Fruit fly (Drosophila melanogaster) whole organism, embryonic: Measurements from ENCODE around the gene Rbp6.

Experiments used
- Adf1 ChIP-seq: fragments of 200-800 bp; sonication (Bioruptor generic); IDR thresholded peaks from 2 replicates; pipeline ENCODE4 v1.3.6; 2022; ENCODE audit warnings: missing biosample characterization, missing genetic modification characterization
- Antp ChIP-seq: fragments of 200-800 bp; sonication (Bioruptor generic); optimal IDR thresholded peaks from 3 replicates; lab custom pipeline; 2016; ENCODE audit warnings: missing biosample characterization, missing genetic modification characterization
- Asciz ChIP-seq: fragments of 200-800 bp; sonication (Bioruptor generic); optimal IDR thresholded peaks from 2 replicates; lab custom pipeline; 2017; ENCODE audit warnings: missing biosample characterization, mild to moderate bottlenecking, missing genetic modification characterization, missing genetic modification reagents
- Atf-2 ChIP-seq: fragments of 200-800 bp; sonication (Bioruptor generic); optimal IDR thresholded peaks from 2 replicates; lab custom pipeline; 2016; ENCODE audit warnings: missing biosample characterization, missing genetic modification characterization
- CG11085 ChIP-seq: fragments of 200-800 bp; sonication (Bioruptor generic); IDR thresholded peaks from 2 replicates; pipeline ENCODE4 v1.3.6; 2022; ENCODE audit warnings: missing biosample characterization, missing genetic modification characterization
- CG12236 ChIP-seq: fragments of 200-800 bp; sonication (Bioruptor generic); optimal IDR thresholded peaks from 2 replicates; lab custom pipeline; 2016; ENCODE audit warnings: missing biosample characterization, missing genetic modification characterization
- CG13296 ChIP-seq: fragments of 200-800 bp; sonication (Bioruptor generic); optimal IDR thresholded peaks from 3 replicates; lab custom pipeline; 2018; ENCODE audit warnings: missing biosample characterization, mild to moderate bottlenecking, missing genetic modification characterization
- CG13775 ChIP-seq: fragments of 200-800 bp; sonication (Bioruptor generic); optimal IDR thresholded peaks from 3 replicates; lab custom pipeline; 2017; ENCODE audit warnings: missing biosample characterization, mild to moderate bottlenecking, missing genetic modification characterization
- CG13894 ChIP-seq: fragments of 200-800 bp; sonication (Bioruptor generic); optimal IDR thresholded peaks from 3 replicates; lab custom pipeline; 2018; ENCODE audit warnings: missing biosample characterization, mild to moderate bottlenecking, missing genetic modification characterization, moderate library complexity
- CG14014 ChIP-seq: fragments of 200-800 bp; sonication (Bioruptor generic); IDR thresholded peaks from 2 replicates; pipeline ENCODE4 v1.3.6; 2022; ENCODE audit warnings: missing biosample characterization, missing genetic modification characterization
- CG15073 ChIP-seq: fragments of 200-800 bp; sonication (Bioruptor generic); optimal IDR thresholded peaks from 2 replicates; lab custom pipeline; 2016; ENCODE audit warnings: missing biosample characterization, missing genetic modification characterization
- CG15601 ChIP-seq: fragments of 200-800 bp; sonication (Bioruptor generic); optimal IDR thresholded peaks from 3 replicates; lab custom pipeline; 2019; ENCODE audit warnings: missing biosample characterization, mild to moderate bottlenecking, missing genetic modification characterization, moderate library complexity
- CG17802 ChIP-seq: fragments of 200-800 bp; sonication (Bioruptor generic); optimal IDR thresholded peaks from 2 replicates; lab custom pipeline; 2018; ENCODE audit warnings: missing biosample characterization, mild to moderate bottlenecking, missing genetic modification characterization, moderate library complexity
- CG18476 ChIP-seq: fragments of 200-800 bp; sonication (Bioruptor generic); optimal IDR thresholded peaks from 2 replicates; lab custom pipeline; 2016; ENCODE audit warnings: missing biosample characterization, mild to moderate bottlenecking, missing genetic modification characterization
- CG3065 ChIP-seq: fragments of 200-800 bp; sonication (Bioruptor generic); optimal IDR thresholded peaks from 2 replicates; lab custom pipeline; 2016; ENCODE audit warnings: missing biosample characterization, missing genetic modification characterization
- CG34422 ChIP-seq: fragments of 200-800 bp; sonication (Bioruptor generic); IDR thresholded peaks from 3 replicates; pipeline ENCODE4 v1.3.6; 2022; ENCODE audit warnings: missing biosample characterization, missing genetic modification characterization
- CG4707 ChIP-seq: fragments of 200-800 bp; sonication (Bioruptor generic); optimal IDR thresholded peaks from 2 replicates; lab custom pipeline; 2018; ENCODE audit warnings: missing biosample characterization, mild to moderate bottlenecking, missing genetic modification characterization, moderate library complexity
- CG8765 ChIP-seq: fragments of 200-800 bp; sonication (Bioruptor generic); IDR thresholded peaks from 2 replicates; pipeline ENCODE4 v1.3.6; 2022; ENCODE audit warnings: missing biosample characterization, missing genetic modification characterization
- CG9215 ChIP-seq: fragments of 200-800 bp; sonication (Bioruptor generic); IDR thresholded peaks from 2 replicates; pipeline ENCODE4 v1.3.6; 2022; ENCODE audit warnings: missing biosample characterization, missing genetic modification characterization
- CG9609 ChIP-seq: fragments of 200-800 bp; sonication (Bioruptor generic); optimal IDR thresholded peaks from 3 replicates; lab custom pipeline; 2016; ENCODE audit warnings: missing biosample characterization, missing genetic modification characterization
- Dip3 ChIP-seq: fragments of 200-800 bp; sonication (Bioruptor generic); optimal IDR thresholded peaks from 3 replicates; lab custom pipeline; 2016; ENCODE audit warnings: missing biosample characterization, missing genetic modification characterization
- Dp ChIP-seq: fragments of 200-800 bp; sonication (Bioruptor generic); optimal IDR thresholded peaks from 2 replicates; lab custom pipeline; 2018; ENCODE audit warnings: missing biosample characterization, mild to moderate bottlenecking, missing genetic modification characterization, moderate library complexity
- E2f1 ChIP-seq: fragments of 200-800 bp; sonication (Bioruptor generic); IDR thresholded peaks from 2 replicates; pipeline ENCODE4 v1.3.6; 2022; ENCODE audit warnings: missing biosample characterization, missing genetic modification characterization
- Ets65A ChIP-seq: fragments of 200-800 bp; sonication (Bioruptor generic); peaks from one replicate; lab custom pipeline; 2016; ENCODE audit warnings: missing biosample characterization, missing genetic modification characterization
- Gsc ChIP-seq: fragments of 200-800 bp; sonication (Bioruptor generic); IDR thresholded peaks from 2 replicates; pipeline ENCODE4 v1.3.6; 2022; ENCODE audit warnings: missing biosample characterization, missing genetic modification characterization
- MBD-R2 ChIP-seq: fragments of 200-800 bp; sonication (Bioruptor generic); IDR thresholded peaks from 2 replicates; pipeline ENCODE4 v1.3.6; 2022; ENCODE audit warnings: missing biosample characterization, missing genetic modification characterization
- Nf-YB ChIP-seq: fragments of 200-800 bp; sonication (Bioruptor generic); optimal IDR thresholded peaks from 3 replicates; lab custom pipeline; 2019; ENCODE audit warnings: missing biosample characterization, mild to moderate bottlenecking, missing genetic modification characterization, moderate library complexity
- Taf1 ChIP-seq: fragments of 200-800 bp; sonication (Bioruptor generic); IDR thresholded peaks from 2 replicates; pipeline ENCODE4 v1.3.6; 2022; ENCODE audit warnings: missing biosample characterization, missing genetic modification characterization
- Usf ChIP-seq: fragments of 200-800 bp; sonication (Bioruptor generic); optimal IDR thresholded peaks from 2 replicates; lab custom pipeline; 2017; ENCODE audit warnings: missing genotype, missing biosample characterization, missing genetic modification characterization
- Xrp1 ChIP-seq: fragments of 200-800 bp; sonication (Bioruptor generic); IDR thresholded peaks from 2 replicates; pipeline ENCODE4 v1.3.6; 2022; ENCODE audit warnings: missing biosample characterization, missing genetic modification characterization
- aop ChIP-seq: fragments of 200-800 bp; sonication (Bioruptor generic); IDR thresholded peaks from 2 replicates; pipeline ENCODE4 v1.3.6; 2022; ENCODE audit warnings: missing biosample characterization, missing genetic modification characterization
- crc ChIP-seq: fragments of 200-800 bp; sonication (Bioruptor generic); optimal IDR thresholded peaks from 2 replicates; lab custom pipeline; 2016; ENCODE audit warnings: missing biosample characterization, missing genetic modification characterization
- cwo ChIP-seq: fragments of 200-800 bp; sonication (Bioruptor generic); optimal IDR thresholded peaks from 3 replicates; lab custom pipeline; 2017; ENCODE audit warnings: missing biosample characterization, missing genetic modification characterization, mild to moderate bottlenecking, moderate library complexity, missing genetic modification reagents
- grau ChIP-seq: fragments of 200-800 bp; optimal IDR thresholded peaks from 3 replicates; lab custom pipeline; 2019; ENCODE audit warnings: missing biosample characterization, mild to moderate bottlenecking, missing genetic modification characterization, moderate library complexity
- grn ChIP-seq: fragments of 200-800 bp; sonication (Bioruptor generic); optimal IDR thresholded peaks from 3 replicates; lab custom pipeline; 2017; ENCODE audit warnings: missing biosample characterization, missing genetic modification characterization
- inv ChIP-seq: fragments of 200-800 bp; sonication (Bioruptor generic); IDR thresholded peaks from 2 replicates; pipeline ENCODE4 v1.3.6; 2022; ENCODE audit warnings: missing biosample characterization, missing genetic modification characterization; ENCODE audit not compliant: partially characterized antibody
- jigr1 ChIP-seq: fragments of 200-800 bp; sonication (Bioruptor generic); IDR thresholded peaks from 3 replicates; pipeline ENCODE4 v1.3.6; 2022; ENCODE audit warnings: missing biosample characterization, missing genetic modification characterization
- jing ChIP-seq: fragments of 200-800 bp; sonication (Bioruptor generic); optimal IDR thresholded peaks from 2 replicates; lab custom pipeline; 2018; ENCODE audit warnings: missing biosample characterization, mild to moderate bottlenecking, missing genetic modification characterization
- kni ChIP-seq: fragments of 200-800 bp; sonication (Bioruptor generic); optimal IDR thresholded peaks from 3 replicates; lab custom pipeline; 2017; ENCODE audit warnings: mild to moderate bottlenecking, missing biosample characterization, missing genetic modification reagents, missing genetic modification characterization
- peb ChIP-seq: fragments of 200-800 bp; sonication (Bioruptor generic); IDR thresholded peaks from 2 replicates; pipeline ENCODE4 v1.3.6; 2022; ENCODE audit warnings: missing biosample characterization, missing genetic modification characterization
- run ChIP-seq: fragments of 200-800 bp; sonication (Bioruptor generic); optimal IDR thresholded peaks from 3 replicates; lab custom pipeline; 2018; ENCODE audit warnings: missing biosample characterization, mild to moderate bottlenecking, missing genetic modification characterization
- scrt ChIP-seq: fragments of 200-800 bp; sonication (Bioruptor generic); optimal IDR thresholded peaks from 2 replicates; lab custom pipeline; 2018; ENCODE audit warnings: missing biosample characterization, mild to moderate bottlenecking, missing genetic modification characterization, moderate library complexity
- sens-2 ChIP-seq: fragments of 200-800 bp; sonication (Bioruptor generic); IDR thresholded peaks from 2 replicates; pipeline ENCODE4 v1.3.6; 2022; ENCODE audit warnings: missing biosample characterization, missing genetic modification characterization
- slou ChIP-seq: fragments of 200-800 bp; sonication (Bioruptor generic); optimal IDR thresholded peaks from 3 replicates; lab custom pipeline; 2016; ENCODE audit warnings: missing biosample characterization, missing genetic modification characterization
- stwl ChIP-seq: fragments of 200-800 bp; sonication (Bioruptor generic); optimal IDR thresholded peaks from 3 replicates; lab custom pipeline; 2018; ENCODE audit warnings: missing biosample characterization, mild to moderate bottlenecking, missing genetic modification characterization, moderate library complexity
- tap ChIP-seq: fragments of 200-800 bp; optimal IDR thresholded peaks from 3 replicates; lab custom pipeline; 2019; ENCODE audit warnings: missing biosample characterization, mild to moderate bottlenecking, missing genetic modification characterization, moderate library complexity
- trh ChIP-seq: fragments of 200-800 bp; sonication (Bioruptor generic); optimal IDR thresholded peaks from 2 replicates; lab custom pipeline; 2016; ENCODE audit warnings: missing biosample characterization, missing genetic modification characterization
- vfl ChIP-seq: fragments of 200-800 bp; sonication (Bioruptor generic); optimal IDR thresholded peaks from 2 replicates; lab custom pipeline; 2016; ENCODE audit warnings: missing biosample characterization, missing genetic modification characterization
- wor ChIP-seq: fragments of 200-800 bp; sonication (Bioruptor generic); IDR thresholded peaks from 2 replicates; pipeline ENCODE4 v1.3.6; 2022; ENCODE audit warnings: missing biosample characterization, missing genetic modification characterization
- z ChIP-seq: fragments of 200-800 bp; sonication (Bioruptor generic); IDR thresholded peaks from 3 replicates; pipeline ENCODE4 v1.3.6; 2022; ENCODE audit warnings: missing biosample characterization, missing genetic modification characterization

Rbp6 gene

dm6 chr3L:17012017-17012719 is 225.8 kb downstream of the Rbp6 start, which contains the start of gene CG3764 (continued):
- TF ChIP-seq Dip3 (GFP tag; lab: Kevin White, UChicago) (peak; percentile 62), Nf-YB (peak; percentile 65), CG12236 (peak; percentile 68), stwl (peak; percentile 88), CG3065 (GFP tag; lab: Kevin White, UChicago) (peak; percentile 38), cwo (GFP tag; lab: Kevin White, UChicago) (peak; percentile 30), vfl (peak; percentile 40), jing (GFP tag; lab: Kevin White, UChicago) (peak; percentile 52), Dp (GFP tag; lab: Kevin White, UChicago) (peak; percentile 77), z (GFP tag; lab: Robert Waterston, UW) (peak; percentile 45; the same call in 1 of the 3 replicates), Gsc (GFP tag; lab: Robert Waterston, UW) (no peak), slou (GFP tag; lab: Kevin White, UChicago) (no peak), tap (peak; percentile 76), CG11085 (peak; percentile 37; the same call in 1 of the 2 replicates), CG13775 (peak; percentile 50), wor (no peak), CG17802 (tag; lab: Kevin White, UChicago) (peak; percentile 72), Xrp1 (GFP tag; lab: Robert Waterston, UW) (peak; percentile 65), scrt (peak; percentile 73), CG34422 (peak; percentile 83), sens-2 (GFP tag; lab: Robert Waterston, UW) (peak; percentile 46; the same call in 1 of the 2 replicates), grau (tag; lab: Kevin White, UChicago) (peak; percentile 63), CG8765 (no peak), CG9609 (GFP tag; lab: Kevin White, UChicago) (peak; percentile 63), Asciz (peak; percentile 91), inv (GFP tag; lab: Robert Waterston, UW) (no peak), Atf-2 (peak; percentile 52), trh (GFP tag; lab: Kevin White, UChicago) (peak; percentile 9), jigr1 (GFP tag; lab: Robert Waterston, UW) (no peak), run (tag; lab: Kevin White, UChicago) (peak; percentile 66), Adf1 (GFP tag; lab: Robert Waterston, UW) (peak; percentile 48), Antp (peak; percentile 63), Taf1 (GFP tag; lab: Robert Waterston, UW) (no peak), CG13894 (peak; percentile 76), CG13296 (GFP tag; lab: Kevin White, UChicago) (peak; percentile 89), grn (GFP tag; lab: Kevin White, UChicago) (peak; percentile 67), CG9215 (GFP tag; lab: Robert Waterston, UW) (no peak), E2f1 (GFP tag; lab: Robert Waterston, UW) (0 out of 2 replicates have a peak, but pooled peaks have one; percentile 24), peb (GFP tag; lab: Robert Waterston, UW) (no peak), CG14014 (GFP tag; lab: Robert Waterston, UW) (peak; percentile 71; the same call in 1 of the 2 replicates), Ets65A (GFP tag; lab: Kevin White, UChicago) (peak; percentile 92), CG15073 (GFP tag; lab: Kevin White, UChicago) (no peak), crc (peak; percentile 34), Usf (GFP tag; lab: Kevin White, UChicago) (peak; percentile 34), CG4707 (peak; percentile 86), kni (GFP tag; lab: Kevin White, UChicago) (peak; percentile 96), MBD-R2 (GFP tag; lab: Robert Waterston, UW) (peak; percentile 58; the same call in 1 of the 2 replicates), CG18476 (GFP tag; lab: Kevin White, UChicago) (peak; percentile 37), aop (GFP tag; lab: Robert Waterston, UW) (peak; percentile 55; the same call in 1 of the 2 replicates), CG15601 (tag; lab: Kevin White, UChicago) (peak; percentile 89)
